Fruit fly (Drosophila melanogaster) whole organism, wandering third instar larva: ENCODE measurements around the gene CG10286.

ENCODE experiments used
- Abd-B ChIP-seq: fragments of >200 bp; optimal IDR thresholded peaks from 2 replicates; lab custom pipeline; 2017; ENCODE audit warnings: missing biosample characterization, missing genetic modification characterization
- CG32264 ChIP-seq: fragments of 200-800 bp; sonication (Bioruptor generic); optimal IDR thresholded peaks from 2 replicates; lab custom pipeline; 2016; ENCODE audit warnings: missing biosample characterization, missing genetic modification characterization
- CG9705 ChIP-seq: fragments of 200-800 bp; sonication (Bioruptor generic); optimal IDR thresholded peaks from 2 replicates; lab custom pipeline; 2018; ENCODE audit warnings: missing biosample characterization, mild to moderate bottlenecking, missing genetic modification characterization
- Dfd ChIP-seq: fragments of >200 bp; optimal IDR thresholded peaks from 2 replicates; lab custom pipeline; 2017; ENCODE audit warnings: missing biosample characterization, missing genetic modification characterization
- Dif ChIP-seq: fragments of 200-275, 200-300 bp; sonication (Bioruptor generic); optimal IDR thresholded peaks from 2 replicates; lab custom pipeline; 2018; ENCODE audit warnings: missing biosample characterization, missing genetic modification characterization; ENCODE audit not compliant: partially characterized antibody
- GATAd ChIP-seq: sonication (Bioruptor generic); optimal IDR thresholded peaks from 2 replicates; lab custom pipeline; 2016; ENCODE audit warnings: missing biosample characterization, missing genetic modification characterization
- Hnf4 ChIP-seq: fragments of 200-800 bp; sonication (Bioruptor generic); optimal IDR thresholded peaks from 2 replicates; lab custom pipeline; 2016; ENCODE audit warnings: missing biosample characterization, mild to moderate bottlenecking, missing genetic modification characterization
- Hr78 ChIP-seq: fragments of >200 bp; optimal IDR thresholded peaks from 2 replicates; lab custom pipeline; 2017; ENCODE audit warnings: missing biosample characterization, missing genetic modification characterization
- Hr83 ChIP-seq: fragments of 200-300 bp; sonication (Bioruptor generic); optimal IDR thresholded peaks from 2 replicates; lab custom pipeline; 2016; ENCODE audit warnings: missing biosample characterization, mild to moderate bottlenecking, missing genetic modification characterization, moderate library complexity; ENCODE audit not compliant: poor library complexity, severe bottlenecking
- Mio ChIP-seq: sonication (Bioruptor generic); optimal IDR thresholded peaks from 2 replicates; lab custom pipeline; 2016; ENCODE audit warnings: missing biosample characterization, missing genetic modification characterization
- Myc ChIP-seq: fragments of >200 bp; optimal IDR thresholded peaks from 2 replicates; lab custom pipeline; 2017
- N ChIP-seq: fragments of >200 bp; optimal IDR thresholded peaks from 2 replicates; lab custom pipeline; 2018; ENCODE audit warnings: missing biosample characterization, missing external identifiers, missing genetic modification characterization
- Rel ChIP-seq, 2 experiments: fragments of 200-800 bp; sonication (Bioruptor generic) in 1 of 2; optimal IDR thresholded peaks; 2 replicates in 1 of 2; 3 replicates in 1 of 2; lab custom pipeline; 2016 to 2019; ENCODE audit warnings: mild to moderate bottlenecking in 2 of 2, missing biosample characterization in 2 of 2, missing genetic modification characterization in 2 of 2, moderate library complexity in 1 of 2
- Sp1 ChIP-seq: fragments of 200-800 bp; sonication (Bioruptor generic); optimal IDR thresholded peaks from 3 replicates; lab custom pipeline; 2019; ENCODE audit warnings: missing biosample characterization, mild to moderate bottlenecking, missing genetic modification characterization, moderate library complexity
- Vsx2 ChIP-seq: fragments of 200-300, 225-300 bp; sonication (Bioruptor generic); optimal IDR thresholded peaks from 2 replicates; lab custom pipeline; 2018; ENCODE audit warnings: missing biosample characterization, missing genetic modification characterization; ENCODE audit not compliant: partially characterized antibody
- br ChIP-seq: fragments of 200-800 bp; sonication (Bioruptor generic); optimal IDR thresholded peaks from 2 replicates; lab custom pipeline; 2016; ENCODE audit warnings: missing biosample characterization, missing genetic modification characterization
- dl ChIP-seq, 2 experiments: fragments of 175-275, 200-275 bp in 1 of 2; fragments of 200-275 bp in 1 of 2; sonication (Bioruptor generic); optimal IDR thresholded peaks; lab custom pipeline; 2018; ENCODE audit warnings: mild to moderate bottlenecking in 2 of 2, missing biosample characterization in 2 of 2, missing genetic modification characterization in 2 of 2, moderate library complexity in 2 of 2; ENCODE audit not compliant: partially characterized antibody in 2 of 2, insufficient read depth in 1 of 2
- dsf ChIP-seq: sonication (Bioruptor generic); optimal IDR thresholded peaks from 2 replicates; lab custom pipeline; 2016; ENCODE audit warnings: missing biosample characterization, missing genetic modification characterization, borderline replicate concordance
- ey ChIP-seq: fragments of 200-800 bp; sonication (Bioruptor generic); optimal IDR thresholded peaks from 2 replicates; lab custom pipeline; 2016; ENCODE audit warnings: missing biosample characterization, missing genetic modification characterization
- foxo ChIP-seq, 2 experiments: fragments of 200-800 bp; sonication (Bioruptor generic); optimal IDR thresholded peaks; 2 replicates in 1 of 2; 3 replicates in 1 of 2; lab custom pipeline; 2016 to 2017; ENCODE audit warnings: missing biosample characterization in 2 of 2, missing genetic modification characterization in 2 of 2
- h ChIP-seq: fragments of 200-800 bp; sonication (Bioruptor generic); optimal IDR thresholded peaks from 3 replicates; lab custom pipeline; 2016; ENCODE audit warnings: missing biosample characterization, mild to moderate bottlenecking, missing genetic modification characterization
- jim ChIP-seq: fragments of 175-275, 200-325 bp; sonication (Bioruptor generic); optimal IDR thresholded peaks from 2 replicates; lab custom pipeline; 2016; ENCODE audit warnings: missing biosample characterization, mild to moderate bottlenecking, missing genetic modification characterization
- lola ChIP-seq: fragments of >200 bp; optimal IDR thresholded peaks from 2 replicates; lab custom pipeline; 2017; ENCODE audit warnings: missing biosample characterization, missing genetic modification characterization
- pan ChIP-seq: fragments of >200 bp; optimal IDR thresholded peaks from 2 replicates; lab custom pipeline; 2017
- psq ChIP-seq: fragments of 200-800 bp; sonication (Bioruptor generic); optimal IDR thresholded peaks from 3 replicates; lab custom pipeline; 2017; ENCODE audit warnings: missing biosample characterization, mild to moderate bottlenecking, missing genetic modification characterization, moderate library complexity
- rgr ChIP-seq: fragments of 200-800 bp; sonication (Bioruptor generic); optimal IDR thresholded peaks from 3 replicates; lab custom pipeline; 2016; ENCODE audit warnings: missing biosample characterization, mild to moderate bottlenecking, missing genetic modification characterization
- sage ChIP-seq: fragments of 200-800 bp; sonication (Bioruptor generic); optimal IDR thresholded peaks from 2 replicates; lab custom pipeline; 2016; ENCODE audit warnings: missing biosample characterization, mild to moderate bottlenecking, missing genetic modification characterization
- sv ChIP-seq: fragments of 200-800 bp; sonication (Bioruptor generic); optimal IDR thresholded peaks from 3 replicates; lab custom pipeline; 2016; ENCODE audit warnings: missing biosample characterization, missing genetic modification characterization
- tai ChIP-seq: sonication (Bioruptor generic); optimal IDR thresholded peaks from 2 replicates; lab custom pipeline; 2016; ENCODE audit warnings: missing biosample characterization, missing genetic modification characterization
- usp ChIP-seq: fragments of >200 bp; optimal IDR thresholded peaks from 2 replicates; lab custom pipeline; 2017; ENCODE audit warnings: missing biosample characterization, missing genetic modification characterization
- woc ChIP-seq: sonication (Bioruptor generic); optimal IDR thresholded peaks from 2 replicates; lab custom pipeline; 2016; ENCODE audit warnings: missing biosample characterization, mild to moderate bottlenecking, missing genetic modification characterization

The CG10286 gene

dm6 chr3R:6334906-6335433, 33.8 kb upstream of the CG10286 start, which contains the start of gene Osi19:
Osi19 (plus strand) TSS chr3R:6335362.
- no peak for TF ChIP-seq h (GFP tag; lab: Kevin White, UChicago)
- no peak for TF ChIP-seq CG32264
- no peak for TF ChIP-seq Vsx2 (GFP tag; lab: Kevin White, UChicago)
- TF ChIP-seq tai (GFP tag; lab: Kevin White, UChicago), result no peak
- no peak for TF ChIP-seq lola (GFP tag; lab: Kevin White, UChicago)
- no peak for TF ChIP-seq Hnf4
- no peak for TF ChIP-seq dl (GFP tag; optimal IDR thresholded peaks at IDR 0.05; lab: Kevin White, UChicago; ENCODE audit: insufficient read depth in 1 of 2, partially characterized antibody in 2 of 2)
- TF ChIP-seq woc (GFP tag; lab: Kevin White, UChicago), result no peak

- TF ChIP-seq Dfd (GFP tag; lab: Kevin White, UChicago), result no peak
- TF ChIP-seq, all 38 proteins: peak for 0
Observed at dm6 chr3R:6337397-6337796, 31.4 kb upstream of the CG10286 start.

dm6 chr3R:6339795-6340194, 29.0 kb upstream of the CG10286 start, which contains the start of gene Osi20:
Osi20 (plus strand) TSS chr3R:6340095.
- TF ChIP-seq CG9705, result no peak
- no peak for TF ChIP-seq Myc
- TF ChIP-seq jim (GFP tag; lab: Kevin White, UChicago), result no peak
- TF ChIP-seq Rel (GFP tag; optimal IDR thresholded peaks at IDR 0.05; lab: Kevin White, UChicago), result no peak
- TF ChIP-seq Rel (tag; optimal IDR thresholded peaks at IDR 0.05; lab: Kevin White, UChicago), result no peak
- no peak for TF ChIP-seq CG32264
- no peak for TF ChIP-seq psq (GFP tag; lab: Kevin White, UChicago)
- no peak for TF ChIP-seq rgr (GFP tag; lab: Kevin White, UChicago)
- TF ChIP-seq Vsx2 (GFP tag; lab: Kevin White, UChicago), result no peak
- no peak for TF ChIP-seq Hr83
- TF ChIP-seq sage (GFP tag; lab: Kevin White, UChicago), result no peak
- TF ChIP-seq dsf (GFP tag; lab: Kevin White, UChicago), result no peak
- TF ChIP-seq pan (lab: Kevin White, UChicago), result no peak
- no peak for TF ChIP-seq foxo (GFP tag; optimal IDR thresholded peaks at IDR 0.05; lab: Kevin White, UChicago)
- TF ChIP-seq woc (GFP tag; lab: Kevin White, UChicago), result no peak
- no peak for TF ChIP-seq Abd-B (GFP tag; lab: Kevin White, UChicago)
- TF ChIP-seq N (GFP tag; lab: Kevin White, UChicago), result no peak
- TF ChIP-seq, all 38 proteins: peak for 0

- no peak for TF ChIP-seq Abd-B (GFP tag; lab: Kevin White, UChicago)
- TF ChIP-seq tai (GFP tag; lab: Kevin White, UChicago), result no peak
- no peak for TF ChIP-seq GATAd
- TF ChIP-seq CG32264, result no peak
- no peak for TF ChIP-seq ey (GFP tag; lab: Kevin White, UChicago)
- no peak for TF ChIP-seq Hnf4
- TF ChIP-seq Myc, result no peak
- TF ChIP-seq, all 38 proteins: peak for 0
Observed at dm6 chr3R:6341668-6342067, 27.1 kb upstream of the CG10286 start, which contains the start of gene CG17917. CG17917 (plus strand) TSS chr3R:6341968.

dm6 chr3R:6342702-6343101, 26.1 kb upstream of the CG10286 start, which contains the start of gene CG10298:
CG10298 (plus strand) TSS chr3R:6343002.
- TF ChIP-seq br (GFP tag; lab: Kevin White, UChicago), result no peak
- TF ChIP-seq Mio (GFP tag; lab: Kevin White, UChicago), result no peak
- TF ChIP-seq Sp1 (GFP tag; lab: Kevin White, UChicago), result no peak
- no peak for TF ChIP-seq Abd-B (GFP tag; lab: Kevin White, UChicago)
- no peak for TF ChIP-seq psq (GFP tag; lab: Kevin White, UChicago)
- no peak for TF ChIP-seq CG9705
- no peak for TF ChIP-seq Hr83
- no peak for TF ChIP-seq Dif (GFP tag; lab: Kevin White, UChicago)
- TF ChIP-seq foxo (GFP tag; optimal IDR thresholded peaks at IDR 0.05; lab: Kevin White, UChicago), result no peak
- no peak for TF ChIP-seq Hnf4
- TF ChIP-seq sv (GFP tag; lab: Kevin White, UChicago), result no peak
- no peak for TF ChIP-seq lola (GFP tag; lab: Kevin White, UChicago)
- no peak for TF ChIP-seq Vsx2 (GFP tag; lab: Kevin White, UChicago)
- TF ChIP-seq Hr78 (GFP tag; lab: Kevin White, UChicago), result no peak
- TF ChIP-seq sage (GFP tag; lab: Kevin White, UChicago), result no peak
- no peak for TF ChIP-seq usp (GFP tag; lab: Kevin White, UChicago)
